Worm (Caenorhabditis elegans) whole organism, mixed stage, embryonic: ENCODE data around the gene cutl-4.

Experiments used
- M03D4.4 ChIP-seq: sonication (generic microtip); optimal IDR thresholded peaks from 2 replicates; lab custom pipeline; 2017; ENCODE audit warnings: mild to moderate bottlenecking, missing genetic modification characterization, missing compliant biosample characterization
- bed-3 ChIP-seq: fragments of 200-800 bp; sonication (Bioruptor generic); optimal IDR thresholded peaks from 3 replicates; lab custom pipeline; 2018; ENCODE audit warnings: mild to moderate bottlenecking, missing genetic modification characterization, moderate library complexity, missing compliant biosample characterization
- blmp-1 ChIP-seq: fragments of 150-350 bp; optimal IDR thresholded peaks from 2 replicates; lab custom pipeline; 2014; ENCODE audit warnings: missing biosample characterization, missing genetic modification characterization
- ceh-39 ChIP-seq: fragments of 150-350 bp; optimal IDR thresholded peaks from 2 replicates; lab custom pipeline; 2014; ENCODE audit warnings: missing biosample characterization, missing genetic modification characterization
- ceh-43 ChIP-seq: fragments of 200-800 bp; sonication (Bioruptor generic); optimal IDR thresholded peaks from 2 replicates; lab custom pipeline; 2018; ENCODE audit warnings: mild to moderate bottlenecking, missing genetic modification characterization, moderate library complexity, missing compliant biosample characterization
- ceh-83 ChIP-seq: fragments of 200-800 bp; sonication (Bioruptor generic); optimal IDR thresholded peaks from 2 replicates; lab custom pipeline; 2018; ENCODE audit warnings: mild to moderate bottlenecking, missing genetic modification characterization, missing compliant biosample characterization
- ces-1 ChIP-seq: fragments of 150-350 bp; optimal IDR thresholded peaks from 2 replicates; lab custom pipeline; 2014; ENCODE audit warnings: missing biosample characterization, missing genetic modification reagents, missing genetic modification characterization
- drap-1 ChIP-seq: fragments of 200-800 bp; sonication (Bioruptor generic); optimal IDR thresholded peaks from 3 replicates; lab custom pipeline; 2018; ENCODE audit warnings: mild to moderate bottlenecking, missing genetic modification characterization, missing compliant biosample characterization
- elt-1 ChIP-seq: sonication (generic microtip); optimal IDR thresholded peaks from 2 replicates; lab custom pipeline; 2017; ENCODE audit warnings: missing genetic modification characterization, mild to moderate bottlenecking, missing compliant biosample characterization, antibody characterized with exemption, moderate library complexity, borderline replicate concordance; ENCODE audit not compliant: insufficient read depth
- elt-3 ChIP-seq: fragments of 150-350 bp; optimal IDR thresholded peaks from 2 replicates; lab custom pipeline; 2014; ENCODE audit warnings: missing biosample characterization, missing genetic modification characterization
- ham-2 ChIP-seq: fragments of 200-800 bp; sonication (Bioruptor generic); optimal IDR thresholded peaks from 2 replicates; lab custom pipeline; 2018; ENCODE audit warnings: mild to moderate bottlenecking, missing genetic modification characterization, missing compliant biosample characterization
- hlh-1 ChIP-seq: fragments of 150-350 bp; optimal IDR thresholded peaks from 2 replicates; lab custom pipeline; 2014; ENCODE audit warnings: missing biosample characterization, missing genetic modification reagents, missing genetic modification characterization
- lin-13 ChIP-seq: fragments of 150-350 bp; optimal IDR thresholded peaks from 2 replicates; lab custom pipeline; 2014; ENCODE audit warnings: missing biosample characterization, missing genetic modification characterization
- lin-32 ChIP-seq: fragments of 200-800 bp; sonication (Bioruptor generic); optimal IDR thresholded peaks from 2 replicates; lab custom pipeline; 2018; ENCODE audit warnings: mild to moderate bottlenecking, missing genetic modification characterization, missing compliant biosample characterization
- lsy-2 ChIP-seq: fragments of 150-350 bp; optimal IDR thresholded peaks from 2 replicates; lab custom pipeline; 2014; ENCODE audit warnings: missing biosample characterization, missing genetic modification characterization
- mab-5 ChIP-seq: fragments of 150-350 bp; optimal IDR thresholded peaks from 2 replicates; lab custom pipeline; 2014; ENCODE audit warnings: missing biosample characterization, missing genetic modification characterization
- mep-1 ChIP-seq: fragments of 150-350 bp; optimal IDR thresholded peaks from 2 replicates; lab custom pipeline; 2017; ENCODE audit warnings: missing biosample characterization, missing genetic modification reagents, missing genetic modification characterization, inconsistent platforms
- mls-2 ChIP-seq: sonication (generic microtip); optimal IDR thresholded peaks from 2 replicates; lab custom pipeline; 2016; ENCODE audit warnings: mild to moderate bottlenecking, missing genetic modification characterization, moderate library complexity, missing compliant biosample characterization
- nhr-2 ChIP-seq: fragments of 150-350 bp; optimal IDR thresholded peaks from 2 replicates; lab custom pipeline; 2014; ENCODE audit warnings: missing biosample characterization, missing genetic modification characterization
- pha-4 ChIP-seq: fragments of 150-350 bp; optimal IDR thresholded peaks from 2 replicates; lab custom pipeline; 2018; ENCODE audit warnings: missing biosample characterization, missing genetic modification reagents, missing genetic modification characterization
- sem-2 ChIP-seq: fragments of 200-800 bp; sonication (Bioruptor generic); optimal IDR thresholded peaks from 2 replicates; lab custom pipeline; 2018; ENCODE audit warnings: mild to moderate bottlenecking, missing genetic modification characterization, missing compliant biosample characterization
- snpc-4 ChIP-seq: fragments of 150-350 bp; optimal IDR thresholded peaks from 2 replicates; lab custom pipeline; 2014; ENCODE audit warnings: missing biosample characterization, missing genetic modification characterization
- tbx-8 ChIP-seq: fragments of 200-800 bp; sonication (Bioruptor generic); optimal IDR thresholded peaks from 2 replicates; lab custom pipeline; 2018; ENCODE audit warnings: mild to moderate bottlenecking, missing genetic modification characterization, moderate library complexity, missing compliant biosample characterization
- unc-120 ChIP-seq: sonication (generic microtip); optimal IDR thresholded peaks from 2 replicates; lab custom pipeline; 2017; ENCODE audit warnings: missing genetic modification characterization, missing compliant biosample characterization; ENCODE audit not compliant: poor library complexity, severe bottlenecking
- unc-39 ChIP-seq: fragments of 150-350 bp; optimal IDR thresholded peaks from 2 replicates; lab custom pipeline; 2014; ENCODE audit warnings: missing biosample characterization, missing genetic modification characterization
- unc-62 ChIP-seq: fragments of 150-350 bp; optimal IDR thresholded peaks from 2 replicates; lab custom pipeline; 2014; ENCODE audit warnings: missing biosample characterization, missing genetic modification reagents, missing genetic modification characterization
- zip-8 ChIP-seq: fragments of 150-350 bp; optimal IDR thresholded peaks from 2 replicates; lab custom pipeline; 2014; ENCODE audit warnings: missing biosample characterization, missing genetic modification characterization

cutl-4 gene

ce11 chrV:17706217-17706806, 33.4 kb downstream of the cutl-4 start:
- no peak for TF ChIP-seq lin-32 (GFP tag; lab: Kevin White, UChicago)
- no peak for TF ChIP-seq elt-3 (tag; lab: Kevin White, UChicago)

DNA sequence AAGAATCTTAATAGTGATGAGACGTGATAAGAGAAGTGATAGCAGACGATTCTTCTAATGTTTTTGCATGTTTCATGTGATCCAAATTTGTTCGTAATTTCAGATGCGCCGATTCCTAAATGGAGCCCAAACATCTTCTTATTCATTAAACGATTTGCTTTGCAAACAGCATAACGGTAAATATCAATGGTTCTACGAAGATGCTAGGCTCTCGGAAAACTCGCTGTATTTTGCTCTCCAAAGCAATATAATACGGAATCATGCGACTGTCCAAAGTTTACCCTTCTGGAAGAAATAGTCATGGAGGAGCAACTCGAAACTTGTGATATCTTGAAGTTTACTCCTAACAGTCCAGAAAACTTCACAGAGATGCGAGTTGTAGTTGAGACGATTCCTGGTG, 33.9 kb downstream of the cutl-4 start, which contains the start of gene W06D12.6:
TSS of gene W06D12.6 (plus strand) at position 301 of the 400 bp plus-strand sequence.
- TF ChIP-seq lin-32 (GFP tag; lab: Kevin White, UChicago) (no peak), elt-1 (no peak), drap-1 (GFP tag; lab: Kevin White, UChicago) (no peak), mab-5 (tag; lab: Kevin White, UChicago) (no peak), nhr-2 (no peak), mep-1 (tag; lab: Kevin White, UChicago) (no peak), ceh-83 (GFP tag; lab: Kevin White, UChicago) (no peak), elt-3 (tag; lab: Kevin White, UChicago) (no peak), blmp-1 (tag; lab: Kevin White, UChicago) (no peak), M03D4.4 (tag; lab: Kevin White, UChicago) (no peak), ceh-43 (GFP tag; lab: Kevin White, UChicago) (no peak), unc-62 (GFP tag; lab: Kevin White, UChicago) (no peak), mls-2 (no peak), snpc-4 (tag; lab: Kevin White, UChicago) (no peak)

DNA sequence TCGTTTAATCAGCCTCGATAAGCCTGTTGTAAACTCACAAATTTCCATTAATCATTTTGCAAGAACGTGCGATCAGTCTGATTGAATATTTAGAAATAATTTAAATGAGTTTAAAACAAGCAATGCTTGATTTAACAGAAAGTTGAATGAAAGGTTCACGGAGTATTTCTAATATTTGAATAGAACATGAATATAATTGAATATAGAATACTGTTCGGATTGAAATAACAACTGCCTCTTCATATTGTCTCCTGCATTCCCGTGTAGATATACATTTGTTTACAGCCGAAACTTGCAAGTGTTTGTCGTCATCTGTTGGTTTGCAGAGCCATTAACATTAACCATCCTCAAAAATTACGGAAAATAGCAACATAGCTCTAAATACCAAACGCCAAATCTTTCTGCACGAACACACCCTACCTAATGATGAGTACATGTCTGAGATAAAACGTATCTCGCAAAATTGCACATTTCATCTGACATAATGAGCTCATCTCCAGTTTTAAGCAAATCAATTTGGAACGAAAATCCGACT, 38.9 kb downstream of the cutl-4 start, which contains the start of the genes Y26G10.5 and srh-32:
TSS of gene Y26G10.5 (minus strand) at position 101 of the 535 bp plus-strand sequence.
TSS of gene srh-32 (plus strand) at position 485 of the 535 bp plus-strand sequence.
- TF ChIP-seq tbx-8 (GFP tag; lab: Kevin White, UChicago) (no peak), ceh-83 (GFP tag; lab: Kevin White, UChicago) (no peak), blmp-1 (tag; lab: Kevin White, UChicago) (no peak)

- no peak for TF ChIP-seq pha-4 (tag; lab: Kevin White, UChicago)
- no peak for TF ChIP-seq lsy-2 (tag; lab: Kevin White, UChicago)
- no peak for TF ChIP-seq ces-1 (GFP tag; lab: Kevin White, UChicago)
- TF ChIP-seq lin-13 (tag; lab: Kevin White, UChicago), result no peak
- TF ChIP-seq sem-2, result no peak
Observed at ce11 chrV:17699659-17700058, 40.0 kb downstream of the cutl-4 start, which contains the start of gene Y26G10.6. Gene Y26G10.6 (plus strand): TSS chrV:17699959.

DNA sequence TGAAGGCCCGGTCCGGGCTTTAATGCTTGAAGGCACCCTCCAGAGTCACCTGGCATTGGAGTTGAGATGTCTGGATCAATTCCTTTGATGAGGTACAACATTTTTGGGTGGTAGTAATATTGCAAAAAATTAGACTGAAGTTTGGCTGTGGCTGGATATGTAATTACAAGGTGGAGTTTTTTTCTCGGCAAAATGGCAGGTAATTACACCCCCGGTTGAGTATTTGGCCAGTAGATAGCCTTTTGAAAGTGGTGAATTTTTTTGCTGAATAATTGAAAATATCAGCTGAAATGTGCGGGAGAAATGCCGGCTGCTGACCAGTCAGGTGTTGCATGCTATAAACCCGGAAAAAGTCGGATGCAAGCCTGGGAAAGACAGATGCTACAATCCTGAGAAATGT, 40.6 kb downstream of the cutl-4 start, which contains the start of gene Y26G10.4:
TSS of gene Y26G10.4 (minus strand) at position 101 of the 400 bp plus-strand sequence.
- no peak for TF ChIP-seq lin-32 (GFP tag; lab: Kevin White, UChicago)
- TF ChIP-seq unc-120 (tag; lab: Kevin White, UChicago), result no peak
- no peak for TF ChIP-seq elt-3 (tag; lab: Kevin White, UChicago)
- TF ChIP-seq ham-2, result no peak
- no peak for TF ChIP-seq unc-39
- TF ChIP-seq mep-1 (tag; lab: Kevin White, UChicago), result no peak

ce11 chrV:17696753-17697152, 42.9 kb downstream of the cutl-4 start, which contains the start of gene spp-29:
Gene spp-29 (minus strand): TSS chrV:17696853.
- TF ChIP-seq elt-1, result no peak
- TF ChIP-seq, all 35 proteins: peak for 0

DNA sequence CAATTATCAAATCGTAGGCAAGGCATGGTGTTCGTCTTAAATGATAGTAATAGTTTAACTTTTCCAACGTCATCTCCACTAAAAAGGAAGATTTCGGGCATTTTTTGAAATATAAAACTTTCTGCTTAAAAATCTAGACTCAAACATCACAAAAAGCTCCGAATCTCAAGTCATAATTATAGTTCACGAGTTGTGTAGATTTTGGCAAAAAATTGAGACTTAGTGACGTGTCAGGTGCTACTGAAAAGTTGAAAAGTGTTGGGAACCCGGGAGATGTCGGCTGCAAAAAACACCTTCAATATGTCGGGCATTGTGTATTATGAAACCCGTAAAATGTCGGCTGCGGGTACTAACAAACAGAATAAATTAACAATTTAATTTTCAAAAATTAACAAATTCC, 43.9 kb downstream of the cutl-4 start, which contains the start of gene Y26G10.1:
TSS of gene Y26G10.1 (minus strand) at position 101 of the 400 bp plus-strand sequence.
- TF ChIP-seq unc-39, result no peak
- TF ChIP-seq lin-32 (GFP tag; lab: Kevin White, UChicago), result no peak
- TF ChIP-seq mep-1 (tag; lab: Kevin White, UChicago), result no peak
- no peak for TF ChIP-seq nhr-2
- no peak for TF ChIP-seq ceh-39
- TF ChIP-seq ces-1 (GFP tag; lab: Kevin White, UChicago), result no peak
- TF ChIP-seq elt-3 (tag; lab: Kevin White, UChicago), result no peak
- no peak for TF ChIP-seq drap-1 (GFP tag; lab: Kevin White, UChicago)
- TF ChIP-seq lsy-2 (tag; lab: Kevin White, UChicago), result no peak
- no peak for TF ChIP-seq hlh-1 (tag; lab: Kevin White, UChicago)
- TF ChIP-seq M03D4.4 (tag; lab: Kevin White, UChicago), result no peak
- no peak for TF ChIP-seq sem-2
- no peak for TF ChIP-seq bed-3 (GFP tag; lab: Kevin White, UChicago)
- TF ChIP-seq zip-8 (tag; lab: Kevin White, UChicago), result no peak
- TF ChIP-seq mls-2, result no peak
- no peak for TF ChIP-seq mab-5 (tag; lab: Kevin White, UChicago)
- TF ChIP-seq snpc-4 (tag; lab: Kevin White, UChicago), result no peak
